Worm (Caenorhabditis elegans) whole organism, mixed stage, embryonic: Measurements from ENCODE around the gene pfk-1.1.

ENCODE experiments used
- bed-3 ChIP-seq: fragments of 200-800 bp; sonication (Bioruptor generic); optimal IDR thresholded peaks from 3 replicates; lab custom pipeline; 2018; ENCODE audit warnings: mild to moderate bottlenecking, missing genetic modification characterization, moderate library complexity, missing compliant biosample characterization
- ces-1 ChIP-seq: fragments of 150-350 bp; optimal IDR thresholded peaks from 2 replicates; lab custom pipeline; 2014; ENCODE audit warnings: missing biosample characterization, missing genetic modification reagents, missing genetic modification characterization
- ham-2 ChIP-seq: fragments of 200-800 bp; sonication (Bioruptor generic); optimal IDR thresholded peaks from 2 replicates; lab custom pipeline; 2018; ENCODE audit warnings: mild to moderate bottlenecking, missing genetic modification characterization, missing compliant biosample characterization
- lin-13 ChIP-seq: fragments of 150-350 bp; optimal IDR thresholded peaks from 2 replicates; lab custom pipeline; 2014; ENCODE audit warnings: missing biosample characterization, missing genetic modification characterization
- lsy-2 ChIP-seq: fragments of 150-350 bp; optimal IDR thresholded peaks from 2 replicates; lab custom pipeline; 2014; ENCODE audit warnings: missing biosample characterization, missing genetic modification characterization
- mab-5 ChIP-seq: fragments of 150-350 bp; optimal IDR thresholded peaks from 2 replicates; lab custom pipeline; 2014; ENCODE audit warnings: missing biosample characterization, missing genetic modification characterization
- mep-1 ChIP-seq: fragments of 150-350 bp; optimal IDR thresholded peaks from 2 replicates; lab custom pipeline; 2017; ENCODE audit warnings: missing biosample characterization, missing genetic modification reagents, missing genetic modification characterization, inconsistent platforms
- nhr-12 ChIP-seq: fragments of 150-350 bp; optimal IDR thresholded peaks from 2 replicates; lab custom pipeline; 2014; ENCODE audit warnings: missing biosample characterization, missing genetic modification characterization
- nhr-237 ChIP-seq: fragments of 150-350 bp; optimal IDR thresholded peaks from 2 replicates; lab custom pipeline; 2014; ENCODE audit warnings: missing biosample characterization, missing genetic modification characterization
- nhr-76 ChIP-seq: sonication (generic microtip); optimal IDR thresholded peaks from 2 replicates; lab custom pipeline; 2017; ENCODE audit warnings: missing biosample characterization, missing genetic modification characterization
- pha-4 ChIP-seq: fragments of 150-350 bp; optimal IDR thresholded peaks from 2 replicates; lab custom pipeline; 2018; ENCODE audit warnings: missing biosample characterization, missing genetic modification reagents, missing genetic modification characterization
- snpc-4 ChIP-seq: fragments of 150-350 bp; optimal IDR thresholded peaks from 2 replicates; lab custom pipeline; 2014; ENCODE audit warnings: missing biosample characterization, missing genetic modification characterization
- sptf-1 ChIP-seq: sonication (generic microtip); optimal IDR thresholded peaks from 2 replicates; lab custom pipeline; 2017; ENCODE audit warnings: mild to moderate bottlenecking, missing genetic modification characterization, moderate library complexity, missing compliant biosample characterization

DNA sequence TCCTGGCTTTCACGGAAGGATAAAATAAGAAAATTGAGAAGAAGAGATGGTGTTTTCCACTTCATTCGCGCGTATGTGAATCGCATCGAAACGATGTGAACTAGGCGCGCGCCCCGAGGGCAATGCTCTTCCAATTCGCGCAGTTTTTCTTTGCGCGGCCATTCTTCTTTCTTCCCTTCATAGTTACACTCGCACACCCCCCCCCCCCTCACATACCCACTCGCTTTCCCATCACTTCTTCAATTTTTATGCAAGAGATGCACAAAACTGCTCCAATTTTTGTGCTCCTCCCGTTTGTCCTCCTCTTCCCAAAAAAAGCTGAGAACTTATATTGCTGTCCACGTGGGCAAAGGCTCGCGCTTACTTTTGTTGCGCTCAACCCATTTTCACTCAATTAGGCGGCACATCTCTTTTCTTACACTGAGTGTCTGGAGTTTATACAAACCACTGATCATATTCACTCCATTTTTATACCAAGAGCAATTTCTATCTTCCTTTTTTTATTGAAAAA, 12.9 kb downstream of the pfk-1.1 start:
- TF ChIP-seq nhr-237 (no peak), sptf-1 (tag; lab: Kevin White, UChicago) (no peak), nhr-76 (tag; lab: Kevin White, UChicago) (no peak), snpc-4 (tag; lab: Kevin White, UChicago) (no peak), bed-3 (no peak), mep-1 (tag; lab: Kevin White, UChicago) (no peak), lsy-2 (tag; lab: Kevin White, UChicago) (no peak), nhr-12 (tag; lab: Kevin White, UChicago) (no peak), ham-2 (no peak), lin-13 (tag; lab: Kevin White, UChicago) (no peak), mab-5 (no peak), ces-1 (GFP tag; lab: Kevin White, UChicago) (peak; percentile 49), pha-4 (no peak)
